Worm (Caenorhabditis elegans) whole organism, L4/young adult: ENCODE measurements around the gene bre-5.

Experiments used
- W03F9.2 ChIP-seq: fragments of 150-350 bp; optimal IDR thresholded peaks from 2 replicates; lab custom pipeline; 2014; ENCODE audit warnings: missing biosample characterization, missing genetic modification characterization
- dao-5 ChIP-seq: sonication (generic microtip); optimal IDR thresholded peaks from 2 replicates; lab custom pipeline; 2016; ENCODE audit warnings: missing genotype, missing genetic modification characterization, moderate library complexity, missing compliant biosample characterization
- him-1 ChIP-seq: sonication (generic microtip); optimal IDR thresholded peaks from 2 replicates; lab custom pipeline; 2016; ENCODE audit warnings: missing genotype, missing genetic modification reagents, missing genetic modification characterization, missing compliant biosample characterization

ce11 chrIV:12047552-12048347, 3.3 kb downstream of the bre-5 start, which contains the start of gene T12G3.4:
- TF ChIP-seq dao-5 (no peak), him-1 (tag; lab: Kevin White, UChicago) (no peak), W03F9.2 (tag; lab: Kevin White, UChicago) (no peak)
